Fruit fly (Drosophila melanogaster) whole organism, prepupa: ENCODE measurements around the gene HGTX.

Experiments
- Blimp-1 ChIP-seq: fragments of 200-800 bp; sonication (Bioruptor generic); optimal IDR thresholded peaks from 3 replicates; lab custom pipeline; 2017; ENCODE audit warnings: missing biosample characterization, missing genetic modification characterization, mild to moderate bottlenecking, moderate library complexity, missing genetic modification reagents
- CG10631 ChIP-seq: fragments of 200-800 bp; sonication (Bioruptor generic); optimal IDR thresholded peaks from 2 replicates; lab custom pipeline; 2016; ENCODE audit warnings: missing biosample characterization, missing genetic modification characterization
- CG11294 ChIP-seq: fragments of 200-800 bp; sonication (Bioruptor generic); IDR thresholded peaks from 2 replicates; pipeline ENCODE4 v1.3.6; 2022; ENCODE audit warnings: missing biosample characterization, missing genetic modification characterization
- CG11762 ChIP-seq: fragments of 200-800 bp; sonication (Bioruptor generic); optimal IDR thresholded peaks from 3 replicates; lab custom pipeline; 2016; ENCODE audit warnings: missing biosample characterization, missing genetic modification characterization; ENCODE audit not compliant: insufficient read depth
- CG15336 ChIP-seq: fragments of 200-800 bp; sonication (Bioruptor generic); IDR thresholded peaks from 2 replicates; pipeline ENCODE4 v1.3.6; 2022; ENCODE audit warnings: missing biosample characterization, missing genetic modification characterization
- CG1621 ChIP-seq: fragments of 200-800 bp; sonication (Bioruptor generic); optimal IDR thresholded peaks from 3 replicates; lab custom pipeline; 2018; ENCODE audit warnings: missing biosample characterization, mild to moderate bottlenecking, missing genetic modification characterization
- CG16779 ChIP-seq: fragments of 200-800 bp; sonication (Bioruptor generic); optimal IDR thresholded peaks from 3 replicates; lab custom pipeline; 2017; ENCODE audit warnings: missing biosample characterization, mild to moderate bottlenecking, missing genetic modification characterization
- CG3032 ChIP-seq: fragments of 200-800 bp; optimal IDR thresholded peaks from 2 replicates; lab custom pipeline; 2019; ENCODE audit warnings: missing biosample characterization, mild to moderate bottlenecking, missing genetic modification characterization, moderate library complexity
- CG31627 ChIP-seq: fragments of 200-800 bp; sonication (Bioruptor generic); optimal IDR thresholded peaks from 3 replicates; lab custom pipeline; 2016; ENCODE audit warnings: missing biosample characterization, missing genetic modification characterization
- CG32006 ChIP-seq: fragments of 200-800 bp; sonication (Bioruptor generic); optimal IDR thresholded peaks from 3 replicates; lab custom pipeline; 2017; ENCODE audit warnings: missing biosample characterization, mild to moderate bottlenecking, missing genetic modification characterization
- CG34406 ChIP-seq: fragments of 200-800 bp; sonication (Bioruptor generic); optimal IDR thresholded peaks from 3 replicates; lab custom pipeline; 2016; ENCODE audit warnings: missing biosample characterization, missing genetic modification characterization
- CG3919 ChIP-seq: fragments of 200-800 bp; sonication (Bioruptor generic); optimal IDR thresholded peaks from 3 replicates; lab custom pipeline; 2016; ENCODE audit warnings: missing biosample characterization, missing genetic modification characterization
- CG4318 ChIP-seq: fragments of 200-800 bp; sonication (Bioruptor generic); optimal IDR thresholded peaks from 3 replicates; lab custom pipeline; 2017; ENCODE audit warnings: missing biosample characterization, mild to moderate bottlenecking, missing genetic modification characterization
- CG6163 ChIP-seq: fragments of 200-800 bp; sonication (Bioruptor generic); IDR thresholded peaks from 3 replicates; pipeline ENCODE4 v1.3.6; 2022; ENCODE audit warnings: missing biosample characterization, missing genetic modification characterization
- CG6276 ChIP-seq: fragments of 200-800 bp; sonication (Bioruptor generic); optimal IDR thresholded peaks from 2 replicates; lab custom pipeline; 2017; ENCODE audit warnings: missing biosample characterization, mild to moderate bottlenecking, missing genetic modification characterization
- CG6792 ChIP-seq: fragments of 200-800 bp; sonication (Bioruptor generic); optimal IDR thresholded peaks from 3 replicates; lab custom pipeline; 2016; ENCODE audit warnings: missing biosample characterization, missing genetic modification characterization
- CG6808 ChIP-seq: fragments of 200-800 bp; sonication (Bioruptor generic); optimal IDR thresholded peaks from 3 replicates; lab custom pipeline; 2017; ENCODE audit warnings: missing biosample characterization, missing genetic modification characterization, mild to moderate bottlenecking, moderate library complexity, missing genetic modification reagents
- CG6854 ChIP-seq: fragments of 200-800 bp; sonication (Bioruptor generic); optimal IDR thresholded peaks from 2 replicates; lab custom pipeline; 2017; ENCODE audit warnings: missing biosample characterization, mild to moderate bottlenecking, missing genetic modification characterization
- CG8119 ChIP-seq: fragments of 200-800 bp; sonication (Bioruptor generic); IDR thresholded peaks from 3 replicates; pipeline ENCODE4 v1.3.6; 2022; ENCODE audit warnings: missing biosample characterization, missing genetic modification characterization
- CG8319 ChIP-seq: fragments of 200-800 bp; sonication (Bioruptor generic); optimal IDR thresholded peaks from 3 replicates; lab custom pipeline; 2016; ENCODE audit warnings: missing biosample characterization, missing genetic modification characterization
- CG8632 ChIP-seq: fragments of 200-800 bp; sonication (Bioruptor generic); optimal IDR thresholded peaks from 3 replicates; lab custom pipeline; 2016; ENCODE audit warnings: missing biosample characterization, missing genetic modification characterization
- CG9139 ChIP-seq: fragments of 200-800 bp; sonication (Bioruptor generic); optimal IDR thresholded peaks from 3 replicates; lab custom pipeline; 2017; ENCODE audit warnings: missing biosample characterization, mild to moderate bottlenecking, missing genetic modification characterization
- Eip78C ChIP-seq: fragments of 200-800 bp; sonication (Bioruptor generic); peaks from one replicate; lab custom pipeline; 2016; ENCODE audit warnings: missing biosample characterization, missing genetic modification characterization
- Eip93F ChIP-seq: fragments of 200-800 bp; sonication (Bioruptor generic); optimal IDR thresholded peaks from 2 replicates; lab custom pipeline; 2016; ENCODE audit warnings: missing biosample characterization, mild to moderate bottlenecking, missing genetic modification characterization
- Ets96B ChIP-seq: fragments of 200-800 bp; optimal IDR thresholded peaks from 2 replicates; lab custom pipeline; 2019; ENCODE audit warnings: missing biosample characterization, mild to moderate bottlenecking, missing genetic modification characterization, moderate library complexity
- Gug ChIP-seq: fragments of 200-800 bp; sonication (Bioruptor generic); IDR thresholded peaks from 2 replicates; pipeline ENCODE4 v1.3.6; 2022; ENCODE audit warnings: missing biosample characterization, missing genetic modification characterization
- Hr38 ChIP-seq: sonication (Bioruptor generic); optimal IDR thresholded peaks from 2 replicates; lab custom pipeline; 2016; ENCODE audit warnings: missing biosample characterization, missing genetic modification characterization
- Hr39 ChIP-seq: fragments of 200-800 bp; sonication (Bioruptor generic); optimal IDR thresholded peaks from 2 replicates; lab custom pipeline; 2016; ENCODE audit warnings: missing biosample characterization, missing genetic modification characterization
- Lpt ChIP-seq: fragments of 200-800 bp; sonication (Bioruptor generic); optimal IDR thresholded peaks from 3 replicates; lab custom pipeline; 2016; ENCODE audit warnings: missing biosample characterization, missing genetic modification characterization
- Met ChIP-seq: fragments of 200-800 bp; sonication (Bioruptor generic); optimal IDR thresholded peaks from 3 replicates; lab custom pipeline; 2016; ENCODE audit warnings: missing biosample characterization, missing genetic modification characterization
- Smox ChIP-seq: fragments of 200-800 bp; sonication (Bioruptor generic); optimal IDR thresholded peaks from 3 replicates; lab custom pipeline; 2016; ENCODE audit warnings: missing biosample characterization, missing genetic modification characterization
- Sox102F ChIP-seq: fragments of 200-800 bp; sonication (Bioruptor generic); optimal IDR thresholded peaks from 2 replicates; lab custom pipeline; 2016; ENCODE audit warnings: missing biosample characterization, mild to moderate bottlenecking, missing genetic modification characterization
- Sox14 ChIP-seq: fragments of 200-800 bp; sonication (Bioruptor generic); optimal IDR thresholded peaks from 3 replicates; lab custom pipeline; 2016; ENCODE audit warnings: missing biosample characterization, missing genetic modification characterization
- Sox15 ChIP-seq: fragments of 200-800 bp; sonication (Bioruptor generic); optimal IDR thresholded peaks from 3 replicates; lab custom pipeline; 2016; ENCODE audit warnings: missing biosample characterization, missing genetic modification characterization
- acj6 ChIP-seq: fragments of 200-800 bp; sonication (Bioruptor generic); optimal IDR thresholded peaks from 3 replicates; lab custom pipeline; 2016; ENCODE audit warnings: missing biosample characterization, missing genetic modification characterization
- cyc ChIP-seq: fragments of 200-800 bp; sonication (Bioruptor generic); optimal IDR thresholded peaks from 3 replicates; lab custom pipeline; 2016; ENCODE audit warnings: missing biosample characterization, missing genetic modification characterization
- dac ChIP-seq: fragments of 200-800 bp; sonication (Bioruptor generic); optimal IDR thresholded peaks from 2 replicates; lab custom pipeline; 2017; ENCODE audit warnings: missing biosample characterization, mild to moderate bottlenecking, missing genetic modification characterization
- eg ChIP-seq: fragments of 200-800 bp; sonication (Bioruptor generic); IDR thresholded peaks from 3 replicates; pipeline ENCODE4 v1.3.6; 2022; ENCODE audit warnings: missing biosample characterization, missing genetic modification characterization
- esn ChIP-seq: fragments of 200-800 bp; sonication (Bioruptor generic); optimal IDR thresholded peaks from 2 replicates; lab custom pipeline; 2016; ENCODE audit warnings: missing biosample characterization, mild to moderate bottlenecking, missing genetic modification characterization, moderate library complexity
- fd59A ChIP-seq: fragments of 200-800 bp; sonication (Bioruptor generic); optimal IDR thresholded peaks from 2 replicates; lab custom pipeline; 2017; ENCODE audit warnings: missing biosample characterization, mild to moderate bottlenecking, missing genetic modification characterization, missing genetic modification reagents
- fd85E ChIP-seq: fragments of 200-800 bp; sonication (Bioruptor generic); optimal IDR thresholded peaks from 3 replicates; lab custom pipeline; 2016; ENCODE audit warnings: missing biosample characterization, missing genetic modification characterization
- fkh ChIP-seq: fragments of 200-800 bp; sonication (Bioruptor generic); optimal IDR thresholded peaks from 3 replicates; lab custom pipeline; 2017; ENCODE audit warnings: missing biosample characterization, mild to moderate bottlenecking, missing genetic modification characterization, moderate library complexity
- lz ChIP-seq: fragments of 200-800 bp; sonication (Bioruptor generic); optimal IDR thresholded peaks from 3 replicates; lab custom pipeline; 2016; ENCODE audit warnings: missing biosample characterization, missing genetic modification characterization
- pdm3 ChIP-seq: fragments of 200-800 bp; sonication (Bioruptor generic); optimal IDR thresholded peaks from 3 replicates; lab custom pipeline; 2016; ENCODE audit warnings: missing biosample characterization, missing genetic modification characterization
- salr ChIP-seq, 2 experiments: fragments of 200-800 bp; sonication (Bioruptor generic); optimal IDR thresholded peaks; 3 replicates each; lab custom pipeline; 2016 to 2018; ENCODE audit warnings: missing biosample characterization in 2 of 2, missing genetic modification characterization in 2 of 2, mild to moderate bottlenecking in 1 of 2
- spab ChIP-seq: fragments of 200-800 bp; sonication (Bioruptor generic); optimal IDR thresholded peaks from 2 replicates; lab custom pipeline; 2017; ENCODE audit warnings: missing biosample characterization, mild to moderate bottlenecking, missing genetic modification characterization, missing genetic modification reagents
- ss ChIP-seq, 2 experiments: fragments of 200-800 bp; sonication (Bioruptor generic); optimal IDR thresholded peaks; 2 replicates in 1 of 2; 3 replicates in 1 of 2; lab custom pipeline; 2017 to 2018; ENCODE audit warnings: mild to moderate bottlenecking in 2 of 2, missing biosample characterization in 2 of 2, missing genetic modification characterization in 2 of 2, moderate library complexity in 1 of 2
- topi ChIP-seq: fragments of 200-800 bp; sonication (Bioruptor generic); optimal IDR thresholded peaks from 3 replicates; lab custom pipeline; 2016; ENCODE audit warnings: missing biosample characterization, missing genetic modification characterization
- vri ChIP-seq: fragments of 200-800 bp; sonication (Bioruptor generic); optimal IDR thresholded peaks from 3 replicates; lab custom pipeline; 2016; ENCODE audit warnings: missing biosample characterization, mild to moderate bottlenecking, missing genetic modification characterization

Gene HGTX

DNA sequence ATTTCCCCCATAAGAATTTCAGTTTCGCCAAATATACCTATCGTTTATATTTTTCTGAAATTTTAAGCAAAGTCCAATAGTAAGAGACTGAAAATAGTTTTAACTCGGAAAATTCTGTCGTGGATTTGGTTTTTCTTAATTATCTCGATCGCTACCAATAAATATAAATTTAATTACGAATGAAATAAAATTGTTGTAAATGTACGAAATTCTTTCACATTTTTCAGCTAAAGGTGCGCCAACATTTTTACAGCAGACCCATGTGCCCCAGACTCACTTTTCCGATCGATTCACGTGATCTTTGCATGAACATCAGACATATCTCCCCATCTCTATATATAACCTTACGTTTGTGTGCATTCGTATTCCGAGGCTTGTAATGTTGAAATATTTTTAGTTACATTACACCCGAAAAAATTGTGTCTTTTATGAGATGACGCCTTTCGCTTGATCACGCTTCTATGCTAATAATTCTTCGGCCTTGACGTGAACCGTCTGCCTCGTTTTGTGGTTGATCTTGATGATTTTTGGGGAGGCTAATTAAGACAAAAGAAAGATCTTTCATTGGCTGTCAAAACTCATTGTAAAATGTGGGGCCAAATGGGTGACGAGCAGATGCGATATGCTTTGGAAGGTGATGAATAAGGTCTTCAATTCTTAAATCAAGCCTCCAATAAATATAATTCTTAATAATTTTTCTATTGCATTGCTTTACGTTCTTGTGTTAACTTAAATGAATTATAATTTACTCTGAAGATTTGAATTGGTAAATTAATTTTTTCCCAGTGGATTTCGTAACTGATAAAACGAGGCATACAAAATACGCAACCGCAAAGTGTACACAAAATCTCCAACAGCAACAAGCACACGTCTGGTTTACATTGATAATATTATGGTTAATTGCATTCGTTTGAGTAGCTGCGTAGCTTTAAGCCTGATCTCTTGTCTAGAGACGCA is 54.1 kb downstream of the HGTX start:
- peak; percentile 14 for TF ChIP-seq Sox14 (GFP tag; lab: Kevin White, UChicago)
- peak; percentile 22 for TF ChIP-seq vri (GFP tag; lab: Kevin White, UChicago)
- peak; percentile 49 for TF ChIP-seq lz
- peak; percentile 46 for TF ChIP-seq CG8632
- TF ChIP-seq CG3919 (GFP tag; lab: Kevin White, UChicago): peak; percentile 36
- peak; percentile 22 for TF ChIP-seq CG11762 (GFP tag; lab: Kevin White, UChicago)
- no peak for TF ChIP-seq CG8119 (GFP tag; lab: Robert Waterston, UW)
- peak in 1 of 2 experiments; percentile 44 for TF ChIP-seq ss (GFP tag; optimal IDR thresholded peaks at IDR 0.05; lab: Kevin White, UChicago)
- TF ChIP-seq CG15336: 0 out of 2 replicates have a peak, but pooled peaks have one; percentile 15
- no peak for TF ChIP-seq fd59A (GFP tag; lab: Kevin White, UChicago)
- no peak for TF ChIP-seq CG1621 (tag; lab: Kevin White, UChicago)
- peak; percentile 29 for TF ChIP-seq cyc (GFP tag; lab: Kevin White, UChicago)
- TF ChIP-seq Hr39 (GFP tag; lab: Kevin White, UChicago): peak; percentile 50
- TF ChIP-seq CG16779: no peak
- peak; percentile 33 for TF ChIP-seq Ets96B (tag; lab: Kevin White, UChicago)
- TF ChIP-seq CG11294 (GFP tag; lab: Robert Waterston, UW): no peak
- TF ChIP-seq Gug (GFP tag; lab: Robert Waterston, UW): no peak
- TF ChIP-seq Eip78C: peak; percentile 92
- TF ChIP-seq Lpt (GFP tag; lab: Kevin White, UChicago): no peak
- TF ChIP-seq CG31627 (GFP tag; lab: Kevin White, UChicago): peak; percentile 54
- peak; percentile 68 for TF ChIP-seq Sox102F (GFP tag; lab: Kevin White, UChicago)
- peak; percentile 58 for TF ChIP-seq CG32006 (GFP tag; lab: Kevin White, UChicago)
- TF ChIP-seq CG6854 (GFP tag; lab: Kevin White, UChicago): no peak
- TF ChIP-seq spab (GFP tag; lab: Kevin White, UChicago): peak; percentile 15
- TF ChIP-seq acj6 (GFP tag; lab: Kevin White, UChicago): peak; percentile 50
- no peak for TF ChIP-seq Eip93F
- peak; percentile 56 for TF ChIP-seq CG10631 (GFP tag; lab: Kevin White, UChicago)
- TF ChIP-seq CG6276 (GFP tag; lab: Kevin White, UChicago): no peak
- no peak for TF ChIP-seq CG6808
- peak; percentile 35 for TF ChIP-seq Smox
- 0 out of 3 replicates have a peak, but pooled peaks have one; percentile 34 for TF ChIP-seq eg (GFP tag; lab: Robert Waterston, UW)
- TF ChIP-seq Sox15 (GFP tag; lab: Kevin White, UChicago): peak; percentile 36
- no peak for TF ChIP-seq Hr38
- TF ChIP-seq Blimp-1 (GFP tag; lab: Kevin White, UChicago): peak; percentile 1
- TF ChIP-seq esn (GFP tag; lab: Kevin White, UChicago): peak; percentile 70
- TF ChIP-seq dac (GFP tag; lab: Kevin White, UChicago): no peak
- TF ChIP-seq fd85E (GFP tag; lab: Kevin White, UChicago): peak; percentile 34
- peak; percentile 26 for TF ChIP-seq CG3032 (tag; lab: Kevin White, UChicago)
- TF ChIP-seq CG9139: no peak
- TF ChIP-seq Met (GFP tag; lab: Kevin White, UChicago): peak; percentile 60
- TF ChIP-seq pdm3 (GFP tag; lab: Kevin White, UChicago): peak; percentile 62
- no peak for TF ChIP-seq CG6163 (GFP tag; lab: Robert Waterston, UW)
- TF ChIP-seq CG6792 (GFP tag; lab: Kevin White, UChicago): peak; percentile 23
- TF ChIP-seq CG8319: peak; percentile 39
- TF ChIP-seq CG4318 (GFP tag; lab: Kevin White, UChicago): peak; percentile 7
- TF ChIP-seq CG34406 (GFP tag; lab: Kevin White, UChicago): peak; percentile 48
- TF ChIP-seq topi: peak; percentile 56
- TF ChIP-seq fkh (GFP tag; lab: Kevin White, UChicago): peak; percentile 58
- peak in 1 of 2 experiments; percentile 55 for TF ChIP-seq salr (GFP tag; optimal IDR thresholded peaks at IDR 0.05; lab: Kevin White, UChicago)
